Worm (Caenorhabditis elegans): ENCODE measurements around the gene anat-1.

Gene anat-1

DNA sequence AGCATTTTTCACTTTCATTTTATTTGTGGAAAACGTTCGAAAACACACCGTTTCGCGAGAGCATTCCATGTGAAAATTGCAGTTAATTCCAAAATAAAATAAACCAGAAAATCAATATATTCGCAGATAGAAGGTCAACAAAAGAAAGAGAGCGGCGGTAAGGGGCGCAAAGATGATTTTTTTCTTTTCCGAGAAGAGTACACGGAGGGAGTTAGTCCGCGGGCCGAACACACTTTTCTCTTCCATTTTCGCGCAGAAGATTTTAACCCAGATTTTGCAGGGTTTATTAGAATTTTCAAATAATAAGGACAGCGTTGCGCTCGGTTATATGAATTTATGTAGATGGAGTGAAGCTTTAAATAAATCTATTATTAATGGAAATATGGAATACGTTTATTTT is 23.0 kb upstream of the anat-1 start (continued):
- peak; percentile 59 for TF ChIP-seq nhr-20 (tag; optimal IDR thresholded peaks at IDR 0.05)
- no peak for TF ChIP-seq unc-30 (tag; optimal IDR thresholded peaks at IDR 0.05)
- TF ChIP-seq hpl-2 (GFP tag; optimal IDR thresholded peaks at IDR 0.05), result no peak
- no peak for TF ChIP-seq lin-15B (tag; optimal IDR thresholded peaks at IDR 0.05)
- TF ChIP-seq lin-14 (GFP tag; optimal IDR thresholded peaks at IDR 0.05), result peak; percentile 51
- TF ChIP-seq nhr-90 (tag; optimal IDR thresholded peaks at IDR 0.05; ENCODE audit: poor library complexity), result peak; percentile 47
- TF ChIP-seq swsn-7 (tag; optimal IDR thresholded peaks at IDR 0.05), result peak; percentile 30
- TF ChIP-seq nhr-47 (tag; optimal IDR thresholded peaks at IDR 0.05), result peak; percentile 47

DNA sequence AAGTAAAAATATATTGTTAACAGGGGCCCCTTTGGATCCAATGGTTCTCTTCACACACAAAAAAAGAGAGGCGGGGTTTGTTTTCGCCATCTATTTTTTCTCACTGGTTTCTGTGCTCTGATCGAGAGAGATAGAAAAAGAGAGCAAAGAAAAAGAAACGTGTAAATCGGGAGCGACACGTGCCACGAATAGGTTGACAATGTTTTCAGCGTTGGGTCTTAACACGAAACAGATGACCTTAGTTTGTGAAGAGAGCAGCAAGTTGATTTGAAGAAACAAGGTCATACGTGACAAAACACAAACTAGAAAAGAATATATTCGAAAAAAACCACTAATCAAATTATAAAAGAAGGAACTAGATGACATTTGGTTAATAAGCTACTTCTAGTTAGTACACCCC is 22.1 kb upstream of the anat-1 start, which contains the start of gene lin-45:
Gene lin-45, minus strand, starts transcription at position 82 of the 400 bp plus-strand sequence.
- peak; percentile 92 for TF ChIP-seq dsc-1 (tag; optimal IDR thresholded peaks at IDR 0.05)
- TF ChIP-seq ztf-4 (tag; optimal IDR thresholded peaks at IDR 0.05), result no peak
- TF ChIP-seq lin-14 (GFP tag; optimal IDR thresholded peaks at IDR 0.05), result peak; percentile 54
- no peak for TF ChIP-seq blmp-1 (tag; optimal IDR thresholded peaks at IDR 0.05)
- TF ChIP-seq ama-1 (optimal IDR thresholded peaks at IDR 0.05), result no peak
- TF ChIP-seq fkh-4 (tag; optimal IDR thresholded peaks at IDR 0.05; ENCODE audit: borderline replicate concordance), result peak; percentile 82
- TF ChIP-seq nhr-19 (GFP tag; conservative IDR thresholded peaks at IDR 0.05), result peak; percentile 24; the same call in 1 of the 2 replicates
- no peak for TF ChIP-seq C16A3.4 (tag; optimal IDR thresholded peaks at IDR 0.05)
- TF ChIP-seq efl-1 (optimal IDR thresholded peaks at IDR 0.05), result no peak
- no peak for TF ChIP-seq efl-1 (GFP tag; optimal IDR thresholded peaks at IDR 0.05 in 1 of 2)
- peak; percentile 55 for TF ChIP-seq nhr-71 (tag; optimal IDR thresholded peaks at IDR 0.05)
- TF ChIP-seq rnt-1 (tag; optimal IDR thresholded peaks at IDR 0.05), result peak; percentile 42
- peak in 1 of 2 experiments; percentile 43 for TF ChIP-seq mdl-1 (tag; optimal IDR thresholded peaks at IDR 0.05)
- peak in 1 of 2 experiments; percentile 12 for TF ChIP-seq lsy-2 (tag; optimal IDR thresholded peaks at IDR 0.05)
- peak; percentile 14 for TF ChIP-seq ceh-8 (GFP tag; optimal IDR thresholded peaks at IDR 0.05)
- peak; percentile 31 for TF ChIP-seq unc-130 (tag; optimal IDR thresholded peaks at IDR 0.05)
- peak; percentile 8 for TF ChIP-seq snu-23 (GFP tag; optimal IDR thresholded peaks at IDR 0.05)

DNA sequence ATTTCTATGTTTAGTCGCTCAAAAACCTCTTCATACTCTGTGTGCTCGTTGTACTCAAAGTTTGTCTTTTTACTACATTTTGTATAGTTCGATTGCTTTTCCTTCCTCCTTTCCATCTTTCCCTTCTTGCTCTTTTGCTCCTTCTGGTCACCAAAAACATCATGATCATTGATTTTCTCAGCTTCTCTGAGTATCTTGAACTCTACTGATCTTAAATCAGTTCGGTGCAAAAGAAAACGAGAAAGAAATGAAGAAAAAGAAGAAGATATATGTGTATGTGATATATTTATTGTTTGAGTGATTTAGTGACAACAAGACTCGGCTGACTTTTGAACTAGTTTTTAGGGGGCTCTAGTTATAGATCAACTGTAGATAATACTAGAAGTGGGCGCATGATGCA is 20.5 kb upstream of the anat-1 start:
- TF ChIP-seq hpl-2 (GFP tag; optimal IDR thresholded peaks at IDR 0.05) (no peak), dsc-1 (tag; optimal IDR thresholded peaks at IDR 0.05) (peak; percentile 16), unc-130 (tag; optimal IDR thresholded peaks at IDR 0.05) (no peak), mef-2 (tag; optimal IDR thresholded peaks at IDR 0.05) (no peak), nhr-19 (GFP tag; conservative IDR thresholded peaks at IDR 0.05) (0 out of 2 replicates have a peak, but pooled peaks have one; percentile 25), lsy-2 (tag; optimal IDR thresholded peaks at IDR 0.05) (peak in 1 of 2 experiments; percentile 22), fkh-8 (tag; optimal IDR thresholded peaks at IDR 0.05) (no peak), mep-1 (tag; optimal IDR thresholded peaks at IDR 0.05) (peak; percentile 9), snu-23 (GFP tag; optimal IDR thresholded peaks at IDR 0.05) (peak; percentile 22), rnt-1 (tag; optimal IDR thresholded peaks at IDR 0.05) (peak; percentile 58), lin-13 (GFP tag; optimal IDR thresholded peaks at IDR 0.05) (no peak), dpl-1 (GFP tag; optimal IDR thresholded peaks at IDR 0.05) (no peak), fkh-4 (tag; optimal IDR thresholded peaks at IDR 0.05; ENCODE audit: borderline replicate concordance) (no peak), fos-1 (tag; optimal IDR thresholded peaks at IDR 0.05) (no peak), sptf-1 (tag; optimal IDR thresholded peaks at IDR 0.05) (no peak), unc-62 (GFP tag; optimal IDR thresholded peaks at IDR 0.05) (no peak), efl-3 (GFP tag; optimal IDR thresholded peaks at IDR 0.05) (no peak), lin-14 (GFP tag; optimal IDR thresholded peaks at IDR 0.05) (peak; percentile 55), aha-1 (tag; optimal IDR thresholded peaks at IDR 0.05) (no peak), zag-1 (tag; optimal IDR thresholded peaks at IDR 0.05) (no peak), isw-1 (GFP tag; IDR thresholded peaks at IDR 0.05) (no peak), C16A3.4 (tag; optimal IDR thresholded peaks at IDR 0.05) (no peak), nhr-71 (tag; optimal IDR thresholded peaks at IDR 0.05) (peak; percentile 68), ztf-11 (tag; optimal IDR thresholded peaks at IDR 0.05) (no peak), nhr-20 (tag; optimal IDR thresholded peaks at IDR 0.05) (peak; percentile 6)

DNA sequence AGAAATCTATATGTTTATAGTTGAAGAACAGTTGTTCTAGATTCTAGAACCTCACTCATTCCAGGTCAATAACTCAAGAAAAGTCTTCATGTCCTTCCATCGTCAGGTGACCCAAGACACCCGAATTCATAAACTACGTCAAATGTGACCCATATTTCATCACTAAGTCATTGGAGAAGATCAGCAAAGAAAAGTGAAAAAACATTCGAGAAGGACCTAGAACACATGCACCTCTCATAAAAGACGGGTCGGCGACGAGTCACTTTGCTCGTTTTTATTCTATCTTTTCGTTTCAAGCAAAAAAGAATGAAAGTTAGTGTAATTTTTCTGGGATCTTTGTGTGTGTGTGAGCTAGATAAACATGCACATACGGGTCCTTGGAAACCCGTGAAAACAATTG is 19.4 kb upstream of the anat-1 start:
- TF ChIP-seq rnt-1 (tag; optimal IDR thresholded peaks at IDR 0.05) (peak; percentile 73), irx-1 (tag; optimal IDR thresholded peaks at IDR 0.05) (no peak), dsc-1 (tag; optimal IDR thresholded peaks at IDR 0.05) (peak; percentile 81), fkh-8 (tag; optimal IDR thresholded peaks at IDR 0.05) (no peak), lin-14 (GFP tag; optimal IDR thresholded peaks at IDR 0.05) (peak; percentile 58), jun-1 (tag; optimal IDR thresholded peaks at IDR 0.05) (no peak), lsy-2 (tag; optimal IDR thresholded peaks at IDR 0.05) (peak in 1 of 2 experiments; percentile 23), tbx-2 (tag; optimal IDR thresholded peaks at IDR 0.05) (no peak), fkh-4 (tag; optimal IDR thresholded peaks at IDR 0.05; ENCODE audit: borderline replicate concordance) (peak; percentile 33), snu-23 (GFP tag; optimal IDR thresholded peaks at IDR 0.05) (peak; percentile 37), nhr-71 (tag; optimal IDR thresholded peaks at IDR 0.05) (peak; percentile 82), lin-35 (GFP tag; optimal IDR thresholded peaks at IDR 0.05) (peak in 1 of 2 experiments; percentile 10), ceh-90 (tag; optimal IDR thresholded peaks at IDR 0.05) (no peak), nhr-19 (GFP tag; conservative IDR thresholded peaks at IDR 0.05) (peak; percentile 30; the same call in 1 of the 2 replicates), C34B4.2 (tag; optimal IDR thresholded peaks at IDR 0.05) (no peak), swsn-7 (tag; optimal IDR thresholded peaks at IDR 0.05) (peak; percentile 11)
